Worm (Caenorhabditis elegans): ENCODE measurements around the gene ZK1098.3.

DNA sequence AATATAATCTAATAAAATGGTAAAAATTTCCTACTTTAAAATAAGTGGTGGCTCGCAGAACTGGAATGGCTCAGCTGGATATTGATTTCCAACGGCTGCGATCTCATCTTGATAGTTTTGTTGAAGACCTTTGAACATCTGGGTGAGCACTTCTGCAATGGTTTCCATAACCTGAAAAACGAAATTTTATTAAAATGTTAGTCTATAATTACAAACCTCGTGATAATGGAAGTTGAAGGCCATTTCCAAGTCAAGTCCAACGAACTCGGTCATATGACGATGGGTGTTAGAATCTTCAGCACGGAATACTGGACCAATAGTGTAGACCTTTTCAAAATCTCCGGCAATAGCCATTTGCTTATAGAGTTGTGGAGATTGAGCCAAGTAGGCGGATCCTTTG, 48.7 kb downstream of the ZK1098.3 start:
- TF ChIP-seq ama-1 (optimal IDR thresholded peaks at IDR 0.05), result no peak
- no peak for TF ChIP-seq ceh-36 (tag; optimal IDR thresholded peaks at IDR 0.05)
- TF ChIP-seq ets-7 (tag; optimal IDR thresholded peaks at IDR 0.05), result no peak
- no peak for TF ChIP-seq tbx-37 (GFP tag; conservative IDR thresholded peaks at IDR 0.05)
- no peak for TF ChIP-seq B0310.2 (tag; optimal IDR thresholded peaks at IDR 0.05)
- no peak for TF ChIP-seq pes-1 (GFP tag; IDR thresholded peaks at IDR 0.05)
- TF ChIP-seq aly-1 (tag; optimal IDR thresholded peaks at IDR 0.05), result no peak
- TF ChIP-seq hnd-1 (tag; optimal IDR thresholded peaks at IDR 0.05), result no peak
- TF ChIP-seq flt-1 (GFP tag; IDR thresholded peaks at IDR 0.05), result no peak
- TF ChIP-seq sea-1 (GFP tag; conservative IDR thresholded peaks at IDR 0.05), result no peak
- TF ChIP-seq ceh-13 (GFP tag; optimal IDR thresholded peaks at IDR 0.05), result no peak
- TF ChIP-seq hmg-4 (GFP tag; optimal IDR thresholded peaks at IDR 0.05), result no peak
- TF ChIP-seq tra-4 (tag; optimal IDR thresholded peaks at IDR 0.05), result no peak
- no peak for TF ChIP-seq tbx-11 (GFP tag; IDR thresholded peaks at IDR 0.05)
